Fruit fly (Drosophila melanogaster) whole organism, embryonic: ENCODE measurements around the gene CG3587.

Experiments
- ATbp ChIP-seq: fragments of 200-800 bp; sonication (Bioruptor generic); optimal IDR thresholded peaks from 2 replicates; lab custom pipeline; 2017; ENCODE audit warnings: missing biosample characterization, mild to moderate bottlenecking, missing genetic modification characterization, missing genetic modification reagents
- Atf-2 ChIP-seq: fragments of 200-800 bp; sonication (Bioruptor generic); optimal IDR thresholded peaks from 2 replicates; lab custom pipeline; 2016; ENCODE audit warnings: missing biosample characterization, missing genetic modification characterization
- CG10147 ChIP-seq: fragments of 200-800 bp; sonication (Bioruptor generic); optimal IDR thresholded peaks from 2 replicates; lab custom pipeline; 2019; ENCODE audit warnings: missing biosample characterization, mild to moderate bottlenecking, missing genetic modification characterization, moderate library complexity
- CG10209 ChIP-seq: fragments of 200-800 bp; sonication (Bioruptor generic); optimal IDR thresholded peaks from 3 replicates; lab custom pipeline; 2017; ENCODE audit warnings: missing biosample characterization, mild to moderate bottlenecking, missing genetic modification characterization, missing genetic modification reagents
- CG1024 ChIP-seq: fragments of 200-800 bp; sonication (Bioruptor generic); IDR thresholded peaks from 2 replicates; pipeline ENCODE4 v1.3.6; 2022; ENCODE audit warnings: missing biosample characterization, missing genetic modification characterization
- CG11085 ChIP-seq: fragments of 200-800 bp; sonication (Bioruptor generic); IDR thresholded peaks from 2 replicates; pipeline ENCODE4 v1.3.6; 2022; ENCODE audit warnings: missing biosample characterization, missing genetic modification characterization
- CG14667 ChIP-seq: fragments of 200-800 bp; sonication (Bioruptor generic); IDR thresholded peaks from 2 replicates; pipeline ENCODE4 v1.3.6; 2022; ENCODE audit warnings: missing biosample characterization, missing genetic modification characterization
- CG15269 ChIP-seq: fragments of 200-800 bp; sonication (Bioruptor generic); optimal IDR thresholded peaks from 2 replicates; lab custom pipeline; 2018; ENCODE audit warnings: missing biosample characterization, mild to moderate bottlenecking, missing genetic modification characterization, moderate library complexity
- CG15514 ChIP-seq: fragments of 200-800 bp; sonication (Bioruptor generic); optimal IDR thresholded peaks from 3 replicates; lab custom pipeline; 2017; ENCODE audit warnings: missing biosample characterization, missing genetic modification characterization, mild to moderate bottlenecking, moderate library complexity, missing genetic modification reagents
- CG17359 ChIP-seq: fragments of 200-800 bp; sonication (Bioruptor generic); optimal IDR thresholded peaks from 3 replicates; lab custom pipeline; 2018; ENCODE audit warnings: missing biosample characterization, mild to moderate bottlenecking, missing genetic modification characterization, moderate library complexity
- CG30431 ChIP-seq: fragments of 200-800 bp; sonication (Bioruptor generic); optimal IDR thresholded peaks from 2 replicates; lab custom pipeline; 2017; ENCODE audit warnings: missing biosample characterization, missing genetic modification characterization
- CG31224 ChIP-seq: fragments of 200-800 bp; sonication (Bioruptor generic); IDR thresholded peaks from 2 replicates; pipeline ENCODE4 v1.3.6; 2022; ENCODE audit warnings: missing biosample characterization, missing genetic modification characterization
- CG31388 ChIP-seq: fragments of 200-800 bp; sonication (Bioruptor generic); optimal IDR thresholded peaks from 2 replicates; lab custom pipeline; 2016; ENCODE audit warnings: missing biosample characterization, missing genetic modification characterization
- CG4328 ChIP-seq: fragments of 200-800 bp; sonication (Bioruptor generic); optimal IDR thresholded peaks from 3 replicates; lab custom pipeline; 2017; ENCODE audit warnings: missing biosample characterization, missing genetic modification reagents, missing genetic modification characterization
- CG4617 ChIP-seq: fragments of 200-800 bp; sonication (Bioruptor generic); optimal IDR thresholded peaks from 3 replicates; lab custom pipeline; 2016; ENCODE audit warnings: missing biosample characterization, missing genetic modification characterization, borderline replicate concordance
- CG7928 ChIP-seq: fragments of 200-800 bp; sonication (Bioruptor generic); optimal IDR thresholded peaks from 2 replicates; lab custom pipeline; 2017; ENCODE audit warnings: missing biosample characterization, mild to moderate bottlenecking, missing genetic modification characterization
- CG9609 ChIP-seq: fragments of 200-800 bp; sonication (Bioruptor generic); optimal IDR thresholded peaks from 3 replicates; lab custom pipeline; 2016; ENCODE audit warnings: missing biosample characterization, missing genetic modification characterization
- CG9797 ChIP-seq: fragments of 200-800 bp; sonication (Bioruptor generic); optimal IDR thresholded peaks from 3 replicates; lab custom pipeline; 2018; ENCODE audit warnings: missing biosample characterization, mild to moderate bottlenecking, missing genetic modification characterization
- CG9876 ChIP-seq: fragments of 200-800 bp; sonication (Bioruptor generic); optimal IDR thresholded peaks from 2 replicates; lab custom pipeline; 2016; ENCODE audit warnings: missing biosample characterization, missing genetic modification characterization
- Dll ChIP-seq: fragments of 200-800 bp; sonication (Bioruptor generic); IDR thresholded peaks from 4 replicates; pipeline ENCODE4 v1.3.6; 2022; ENCODE audit warnings: missing biosample characterization, missing genetic modification characterization; ENCODE audit not compliant: partially characterized antibody
- Fer1 ChIP-seq: fragments of 200-800 bp; sonication (Bioruptor generic); optimal IDR thresholded peaks from 2 replicates; lab custom pipeline; 2017; ENCODE audit warnings: missing biosample characterization, mild to moderate bottlenecking, missing genetic modification characterization
- GATAe ChIP-seq: fragments of 200-800 bp; sonication (Bioruptor generic); conservative IDR thresholded peaks from 2 replicates; pipeline ENCODE4 v1.3.6; 2022; ENCODE audit warnings: missing biosample characterization, missing genetic modification characterization
- Gug ChIP-seq: fragments of 200-800 bp; sonication (Bioruptor generic); IDR thresholded peaks from 4 replicates; pipeline ENCODE4 v1.3.6; 2022; ENCODE audit warnings: missing biosample characterization, missing genetic modification characterization
- HLHmδ ChIP-seq: fragments of 200-800 bp; sonication (Bioruptor generic); optimal IDR thresholded peaks from 2 replicates; lab custom pipeline; 2018; ENCODE audit warnings: missing biosample characterization, mild to moderate bottlenecking, missing genetic modification characterization, moderate library complexity
- Hey ChIP-seq: fragments of 200-800 bp; sonication (Bioruptor generic); optimal IDR thresholded peaks from 3 replicates; lab custom pipeline; 2018; ENCODE audit warnings: missing biosample characterization, mild to moderate bottlenecking, missing genetic modification characterization
- HmgZ ChIP-seq: fragments of 200-800 bp; sonication (Bioruptor generic); optimal IDR thresholded peaks from 2 replicates; lab custom pipeline; 2018; ENCODE audit warnings: missing biosample characterization, mild to moderate bottlenecking, missing genetic modification characterization
- Hr39 ChIP-seq: fragments of >200 bp; optimal IDR thresholded peaks from 2 replicates; lab custom pipeline; 2017
- Hr78 ChIP-seq, 2 experiments: fragments of 200-800 bp in 1 of 2; fragments of >200 bp in 1 of 2; sonication (Bioruptor generic) in 1 of 2; optimal IDR thresholded peaks; 2 replicates each; lab custom pipeline; 2017 to 2019; ENCODE audit warnings: missing biosample characterization in 2 of 2, missing genetic modification characterization in 2 of 2, mild to moderate bottlenecking in 1 of 2, moderate library complexity in 1 of 2
- NfI ChIP-seq: fragments of 200-800 bp; sonication (Bioruptor generic); optimal IDR thresholded peaks from 3 replicates; lab custom pipeline; 2018; ENCODE audit warnings: missing biosample characterization, mild to moderate bottlenecking, missing genetic modification characterization, moderate library complexity
- Ptx1 ChIP-seq: fragments of 200-800 bp; sonication (Bioruptor generic); IDR thresholded peaks from 2 replicates; pipeline ENCODE4 v1.3.6; 2022; ENCODE audit warnings: missing biosample characterization, missing genetic modification characterization
- Sox100B ChIP-seq: fragments of 200-800 bp; sonication (Bioruptor generic); optimal IDR thresholded peaks from 3 replicates; lab custom pipeline; 2018; ENCODE audit warnings: missing biosample characterization, mild to moderate bottlenecking, missing genetic modification characterization
- abd-A ChIP-seq: fragments of 200-800 bp; sonication (Bioruptor generic); optimal IDR thresholded peaks from 3 replicates; lab custom pipeline; 2019; ENCODE audit warnings: missing biosample characterization, mild to moderate bottlenecking, missing genetic modification characterization, moderate library complexity
- ash1 ChIP-seq: fragments of 200-800 bp; sonication (Bioruptor generic); optimal IDR thresholded peaks from 2 replicates; lab custom pipeline; 2018; ENCODE audit warnings: missing biosample characterization, mild to moderate bottlenecking, missing genetic modification characterization
- br ChIP-seq: fragments of >200 bp; optimal IDR thresholded peaks from 2 replicates; lab custom pipeline; 2017
- chm ChIP-seq: fragments of 200-800 bp; sonication (Bioruptor generic); IDR thresholded peaks from 2 replicates; pipeline ENCODE4 v1.3.6; 2022; ENCODE audit warnings: missing biosample characterization, missing genetic modification characterization
- crc ChIP-seq: fragments of 200-800 bp; sonication (Bioruptor generic); optimal IDR thresholded peaks from 2 replicates; lab custom pipeline; 2016; ENCODE audit warnings: missing biosample characterization, missing genetic modification characterization
- dan ChIP-seq: fragments of 200-800 bp; sonication (Bioruptor generic); IDR thresholded peaks from 2 replicates; pipeline ENCODE4 v1.3.6; 2022; ENCODE audit warnings: missing biosample characterization, missing genetic modification characterization
- disco-r ChIP-seq: fragments of 200-800 bp; sonication (Bioruptor generic); optimal IDR thresholded peaks from 2 replicates; lab custom pipeline; 2016; ENCODE audit warnings: missing biosample characterization, missing genetic modification characterization
- lilli ChIP-seq: fragments of 200-800 bp; sonication (Bioruptor generic); optimal IDR thresholded peaks from 3 replicates; lab custom pipeline; 2016; ENCODE audit warnings: missing biosample characterization, missing genetic modification characterization
- maf-S ChIP-seq: fragments of 200-800 bp; sonication (Bioruptor generic); optimal IDR thresholded peaks from 2 replicates; lab custom pipeline; 2016; ENCODE audit warnings: missing biosample characterization, missing genetic modification characterization
- p53 ChIP-seq: fragments of 200-800 bp; sonication (Bioruptor generic); optimal IDR thresholded peaks from 2 replicates; lab custom pipeline; 2016; ENCODE audit warnings: missing biosample characterization, missing genetic modification characterization
- pb ChIP-seq: fragments of 200-800 bp; sonication (Bioruptor generic); optimal IDR thresholded peaks from 3 replicates; lab custom pipeline; 2016; ENCODE audit warnings: missing biosample characterization, missing genetic modification characterization
- rib ChIP-seq: fragments of 200-800 bp; sonication (Bioruptor generic); IDR thresholded peaks from 2 replicates; pipeline ENCODE4 v1.3.6; 2022; ENCODE audit warnings: missing biosample characterization, missing genetic modification characterization
- schlank ChIP-seq: fragments of 200-800 bp; sonication (Bioruptor generic); optimal IDR thresholded peaks from 2 replicates; lab custom pipeline; 2018; ENCODE audit warnings: missing biosample characterization, mild to moderate bottlenecking, missing genetic modification characterization
- sens-2 ChIP-seq: fragments of 200-800 bp; sonication (Bioruptor generic); IDR thresholded peaks from 2 replicates; pipeline ENCODE4 v1.3.6; 2022; ENCODE audit warnings: missing biosample characterization, missing genetic modification characterization
- sna ChIP-seq: fragments of 200-800 bp; sonication (Bioruptor generic); IDR thresholded peaks from 2 replicates; pipeline ENCODE4 v1.3.6; 2022; ENCODE audit warnings: missing biosample characterization, missing genetic modification characterization; ENCODE audit not compliant: partially characterized antibody
- ssp ChIP-seq: fragments of 200-800 bp; sonication (Bioruptor generic); IDR thresholded peaks from 2 replicates; pipeline ENCODE4 v1.3.6; 2022; ENCODE audit warnings: missing biosample characterization, missing genetic modification characterization
- tio ChIP-seq: fragments of 200-800 bp; sonication (Bioruptor generic); optimal IDR thresholded peaks from 2 replicates; lab custom pipeline; 2017; ENCODE audit warnings: missing biosample characterization, missing genetic modification characterization, inconsistent platforms
- tx ChIP-seq: fragments of 200-800 bp; sonication (Bioruptor generic); optimal IDR thresholded peaks from 2 replicates; lab custom pipeline; 2016; ENCODE audit warnings: missing biosample characterization, missing genetic modification characterization

Gene CG3587

dm6 chrX:1944245-1945114 is 4.4 kb downstream of the CG3587 start (continued):
- TF ChIP-seq Fer1 (GFP tag; lab: Kevin White, UChicago) (peak; percentile 51), chm (GFP tag; lab: Robert Waterston, UW) (peak; percentile 51; the same call in 1 of the 2 replicates), CG1024 (GFP tag; lab: Robert Waterston, UW) (peak; percentile 42; the same call in 1 of the 2 replicates), HLHmδ (no peak), Hey (tag; lab: Kevin White, UChicago) (no peak), rib (no peak), Atf-2 (GFP tag; lab: Kevin White, UChicago) (no peak), ATbp (GFP tag; lab: Kevin White, UChicago) (peak; percentile 60), crc (GFP tag; lab: Kevin White, UChicago) (no peak), abd-A (tag; lab: Kevin White, UChicago) (peak; percentile 5), CG4617 (no peak), CG30431 (peak; percentile 18), dan (0 out of 2 replicates have a peak, but pooled peaks have one; percentile 7), tio (no peak), Ptx1 (GFP tag; lab: Robert Waterston, UW) (peak; percentile 33; the same call in 1 of the 2 replicates), sens-2 (GFP tag; lab: Robert Waterston, UW) (no peak), p53 (GFP tag; lab: Kevin White, UChicago) (no peak), Gug (GFP tag; lab: Robert Waterston, UW) (peak; percentile 71), Sox100B (GFP tag; lab: Kevin White, UChicago) (no peak), CG10147 (GFP tag; lab: Kevin White, UChicago) (no peak), CG31388 (GFP tag; lab: Kevin White, UChicago) (no peak), schlank (tag; lab: Kevin White, UChicago) (no peak), CG7928 (GFP tag; lab: Kevin White, UChicago) (no peak), CG10209 (no peak), CG15269 (tag; lab: Kevin White, UChicago) (peak; percentile 38), br (lab: Kevin White, UChicago) (no peak), maf-S (GFP tag; lab: Kevin White, UChicago) (peak; percentile 41), CG14667 (peak; percentile 49), tx (no peak), CG9876 (GFP tag; lab: Kevin White, UChicago) (peak; percentile 22), Hr78 (GFP tag; optimal IDR thresholded peaks at IDR 0.05; lab: Kevin White, UChicago) (no peak), HmgZ (tag; lab: Kevin White, UChicago) (no peak), NfI (GFP tag; lab: Kevin White, UChicago) (peak; percentile 52), CG9609 (GFP tag; lab: Kevin White, UChicago) (peak; percentile 55), ssp (GFP tag; lab: Robert Waterston, UW) (peak; percentile 42; the same call in 1 of the 2 replicates), Dll (GFP tag; lab: Robert Waterston, UW) (no peak), CG15514 (GFP tag; lab: Kevin White, UChicago) (no peak), CG17359 (tag; lab: Kevin White, UChicago) (peak; percentile 40), Hr39 (lab: Kevin White, UChicago) (no peak), GATAe (GFP tag; lab: Robert Waterston, UW) (no peak), pb (GFP tag; lab: Kevin White, UChicago) (no peak), lilli (peak; percentile 42), CG4328 (GFP tag; lab: Kevin White, UChicago) (no peak), ash1 (no peak), CG31224 (GFP tag; lab: Robert Waterston, UW) (peak; percentile 40; the same call in 1 of the 2 replicates), CG11085 (peak; percentile 35; the same call in 1 of the 2 replicates), disco-r (GFP tag; lab: Kevin White, UChicago) (no peak), CG9797 (GFP tag; lab: Kevin White, UChicago) (no peak), sna (no peak)
